Worm (Caenorhabditis elegans) whole organism, L4 larva: ENCODE measurements around the gene tmem-17.
A peak's percentile ranks its signal among the peaks of the same experiment; 100 is the strongest.

Experiments used
- F10B5.3 ChIP-seq: sonication (generic microtip); optimal IDR thresholded peaks from 2 replicates; lab custom pipeline; 2016; ENCODE audit warnings: mild to moderate bottlenecking, missing genetic modification characterization, missing compliant biosample characterization
- F26F4.8 ChIP-seq: fragments of 200-800 bp; sonication (Bioruptor generic); conservative IDR thresholded peaks from 2 replicates; pipeline ENCODE4 v1.3.6; 2022; ENCODE audit warnings: missing genetic modification characterization, missing compliant biosample characterization
- F37D6.2 ChIP-seq: sonication (generic microtip); optimal IDR thresholded peaks from 2 replicates; lab custom pipeline; 2016; ENCODE audit warnings: mild to moderate bottlenecking, missing genetic modification characterization, missing compliant biosample characterization
- F44E2.7 ChIP-seq: fragments of 200-800 bp; sonication (Bioruptor generic); IDR thresholded peaks from 2 replicates; pipeline ENCODE4 v2.1.2; 2022; ENCODE audit warnings: missing genetic modification characterization, missing compliant biosample characterization
- R02D3.7 ChIP-seq: fragments of 150-350 bp; sonication (generic microtip); optimal IDR thresholded peaks from 3 replicates; lab custom pipeline; 2014; ENCODE audit warnings: missing biosample characterization, missing genetic modification characterization
- T26A8.4 ChIP-seq: fragments of 200-800 bp; sonication (Bioruptor generic); IDR thresholded peaks from 2 replicates; pipeline ENCODE4 v1.3.6; 2022; ENCODE audit warnings: missing genetic modification characterization, missing compliant biosample characterization
- Y5F2A.4 ChIP-seq: fragments of 200-800 bp; sonication (Bioruptor generic); optimal IDR thresholded peaks from 2 replicates; lab custom pipeline; 2018; ENCODE audit warnings: mild to moderate bottlenecking, missing genetic modification characterization, missing compliant biosample characterization
- ZK337.2 ChIP-seq: fragments of 200-800 bp; sonication (Bioruptor generic); IDR thresholded peaks from 2 replicates; pipeline ENCODE4 v1.3.6; 2022; ENCODE audit warnings: missing genetic modification reagents, missing genetic modification characterization, missing compliant biosample characterization
- ceh-28 ChIP-seq: fragments of 150-350 bp; optimal IDR thresholded peaks from 2 replicates; lab custom pipeline; 2014; ENCODE audit warnings: missing biosample characterization, missing genetic modification reagents, missing genetic modification characterization
- ceh-32 ChIP-seq: sonication (generic microtip); optimal IDR thresholded peaks from 2 replicates; lab custom pipeline; 2016; ENCODE audit warnings: mild to moderate bottlenecking, missing genetic modification characterization, missing compliant biosample characterization; ENCODE audit not compliant: poor library complexity
- ceh-44 ChIP-seq: fragments of 200-800 bp; sonication (Bioruptor generic); IDR thresholded peaks from 2 replicates; pipeline ENCODE4 v1.3.6; 2022; ENCODE audit warnings: missing genetic modification reagents, missing genetic modification characterization, missing compliant biosample characterization
- ceh-62 ChIP-seq: sonication (generic microtip); optimal IDR thresholded peaks from 2 replicates; lab custom pipeline; 2017; ENCODE audit warnings: missing biosample characterization, missing genetic modification characterization
- ces-1 ChIP-seq: fragments of 150-350 bp; sonication (generic microtip); optimal IDR thresholded peaks from 4 replicates; lab custom pipeline; 2014; ENCODE audit warnings: missing biosample characterization, missing genetic modification reagents, missing genetic modification characterization
- cey-2 ChIP-seq: sonication (generic microtip); optimal IDR thresholded peaks from 3 replicates; lab custom pipeline; 2017; ENCODE audit warnings: missing genetic modification characterization, mild to moderate bottlenecking, missing compliant biosample characterization, antibody characterized with exemption, borderline replicate concordance; ENCODE audit not compliant: insufficient read depth
- ctbp-1 ChIP-seq: fragments of 200-800 bp; sonication (Bioruptor generic); IDR thresholded peaks from 2 replicates; pipeline ENCODE4 v1.3.6; 2022; ENCODE audit warnings: missing genetic modification reagents, missing genetic modification characterization, missing compliant biosample characterization
- daf-16 ChIP-seq, 3 experiments: sonication (generic microtip); optimal IDR thresholded peaks; 2 replicates each; lab custom pipeline; 2016 to 2017; ENCODE audit warnings: missing genetic modification characterization in 3 of 3, missing genetic modification reagents in 3 of 3, mild to moderate bottlenecking in 2 of 3, missing compliant biosample characterization in 2 of 3, missing biosample characterization in 1 of 3, moderate library complexity in 1 of 3
- daf-8 ChIP-seq: fragments of 200-800 bp; sonication (Bioruptor generic); IDR thresholded peaks from 2 replicates; pipeline ENCODE4 v1.3.6; 2022; ENCODE audit warnings: missing genetic modification characterization, missing compliant biosample characterization
- dmd-8 ChIP-seq: fragments of 200-800 bp; sonication (Bioruptor generic); IDR thresholded peaks from 2 replicates; pipeline ENCODE4 v1.3.6; 2022; ENCODE audit warnings: missing genetic modification characterization, missing compliant biosample characterization
- dve-1 ChIP-seq: sonication (generic microtip); optimal IDR thresholded peaks from 2 replicates; lab custom pipeline; 2017; ENCODE audit warnings: antibody characterized with exemption, mild to moderate bottlenecking, missing genetic modification characterization, missing compliant biosample characterization; ENCODE audit not compliant: insufficient read depth
- egl-27 ChIP-seq: sonication (generic microtip); optimal IDR thresholded peaks from 3 replicates; lab custom pipeline; 2017; ENCODE audit warnings: missing biosample characterization, missing genetic modification reagents, missing genetic modification characterization
- fos-1 ChIP-seq: fragments of 150-350 bp; optimal IDR thresholded peaks from 2 replicates; lab custom pipeline; 2014; ENCODE audit warnings: missing biosample characterization, missing genetic modification characterization
- gei-8 ChIP-seq: fragments of 200-800 bp; sonication (Bioruptor generic); optimal IDR thresholded peaks from 2 replicates; lab custom pipeline; 2018; ENCODE audit warnings: mild to moderate bottlenecking, missing genetic modification characterization, missing compliant biosample characterization
- hlh-11 ChIP-seq: fragments of 200-800 bp; sonication (Bioruptor generic); optimal IDR thresholded peaks from 2 replicates; lab custom pipeline; 2018; ENCODE audit warnings: mild to moderate bottlenecking, missing genetic modification characterization, missing compliant biosample characterization
- hmg-1.1 ChIP-seq: fragments of 200-800 bp; sonication (Bioruptor generic); IDR thresholded peaks from 2 replicates; pipeline ENCODE4 v1.3.6; 2022; ENCODE audit warnings: missing genetic modification reagents, missing genetic modification characterization, missing compliant biosample characterization
- jun-1 ChIP-seq: fragments of 150-350 bp; optimal IDR thresholded peaks from 2 replicates; lab custom pipeline; 2014; ENCODE audit warnings: missing biosample characterization, missing genetic modification reagents, missing genetic modification characterization
- lin-13 ChIP-seq: fragments of 150-350 bp; optimal IDR thresholded peaks from 2 replicates; lab custom pipeline; 2014; ENCODE audit warnings: missing biosample characterization, missing genetic modification reagents, missing genetic modification characterization
- lin-15B ChIP-seq: fragments of 150-350 bp; sonication (generic microtip); optimal IDR thresholded peaks from 3 replicates; lab custom pipeline; 2014; ENCODE audit warnings: missing biosample characterization, missing genetic modification characterization
- lin-29 ChIP-seq: fragments of 200-800 bp; sonication (Bioruptor generic); IDR thresholded peaks from 2 replicates; pipeline ENCODE4 v1.3.6; 2022; ENCODE audit warnings: missing genetic modification reagents, missing genetic modification characterization, missing compliant biosample characterization
- lir-3 ChIP-seq: sonication (generic microtip); optimal IDR thresholded peaks from 2 replicates; lab custom pipeline; 2016; ENCODE audit warnings: mild to moderate bottlenecking, missing genetic modification characterization, missing compliant biosample characterization
- lsy-2 ChIP-seq, 2 experiments: fragments of 150-350 bp in 1 of 2; sonication (generic microtip) in 1 of 2; optimal IDR thresholded peaks; 2 replicates each; lab custom pipeline; 2014 to 2017; ENCODE audit warnings: missing biosample characterization in 2 of 2, missing genetic modification characterization in 2 of 2
- mdl-1 ChIP-seq, 2 experiments: fragments of 150-350 bp in 1 of 2; sonication (generic microtip) in 1 of 2; optimal IDR thresholded peaks; 2 replicates each; lab custom pipeline; 2014 to 2017; ENCODE audit warnings: missing biosample characterization in 2 of 2, missing genetic modification characterization in 2 of 2
- mdt-29 ChIP-seq: fragments of 200-800 bp; sonication (Bioruptor generic); IDR thresholded peaks from 2 replicates; pipeline ENCODE4 v1.3.6; 2022; ENCODE audit warnings: missing genetic modification reagents, missing genetic modification characterization, missing compliant biosample characterization
- mes-2 ChIP-seq: sonication (generic microtip); optimal IDR thresholded peaks from 2 replicates; lab custom pipeline; 2016; ENCODE audit warnings: missing genotype, mild to moderate bottlenecking, missing genetic modification characterization, missing compliant biosample characterization; ENCODE audit not compliant: poor library complexity, severe bottlenecking
- nhr-10 ChIP-seq: fragments of 150-350 bp; optimal IDR thresholded peaks from 2 replicates; lab custom pipeline; 2014; ENCODE audit warnings: missing biosample characterization, missing genetic modification characterization
- nhr-11 ChIP-seq: fragments of 150-350 bp; optimal IDR thresholded peaks from 2 replicates; lab custom pipeline; 2014; ENCODE audit warnings: missing biosample characterization, missing genetic modification characterization
- nhr-25 ChIP-seq: sonication (generic microtip); optimal IDR thresholded peaks from 2 replicates; lab custom pipeline; 2017; ENCODE audit warnings: missing genetic modification characterization, mild to moderate bottlenecking, missing compliant biosample characterization, antibody characterized with exemption, moderate library complexity, borderline replicate concordance; ENCODE audit not compliant: insufficient read depth
- nhr-6 ChIP-seq: fragments of 150-350 bp; optimal IDR thresholded peaks from 2 replicates; lab custom pipeline; 2014; ENCODE audit warnings: missing biosample characterization, missing genetic modification characterization
- pha-4 ChIP-seq, 2 experiments: fragments of 150-350 bp in 1 of 2; fragments of 200-800 bp in 1 of 2; sonication (Bioruptor generic) in 1 of 2; IDR thresholded peaks in 1 of 2; optimal IDR thresholded peaks in 1 of 2; 2 replicates each; pipeline versions ENCODE4 v1.3.6 to Lab custom; 2014 to 2022; ENCODE audit warnings: missing genetic modification characterization in 2 of 2, missing genetic modification reagents in 2 of 2, missing biosample characterization in 1 of 2, missing compliant biosample characterization in 1 of 2
- rbr-2 ChIP-seq: sonication (generic microtip); optimal IDR thresholded peaks from 2 replicates; lab custom pipeline; 2016; ENCODE audit warnings: missing genotype, missing genetic modification characterization, missing compliant biosample characterization
- saeg-2 ChIP-seq: fragments of 200-800 bp; sonication (Bioruptor generic); IDR thresholded peaks from 2 replicates; pipeline ENCODE4 v1.3.6; 2022; ENCODE audit warnings: missing genetic modification reagents, missing genetic modification characterization, missing compliant biosample characterization
- skn-1 ChIP-seq: fragments of 150-350 bp; optimal IDR thresholded peaks from 2 replicates; lab custom pipeline; 2014; ENCODE audit warnings: missing biosample characterization, missing genetic modification characterization
- snpc-1.2 ChIP-seq: fragments of 200-800 bp; sonication (Bioruptor generic); IDR thresholded peaks from 2 replicates; pipeline ENCODE4 v1.3.6; 2022; ENCODE audit warnings: missing genetic modification reagents, missing genetic modification characterization, missing compliant biosample characterization
- tra-1 ChIP-seq: fragments of 200-800 bp; sonication (Bioruptor generic); IDR thresholded peaks from 2 replicates; pipeline ENCODE4 v1.3.6; 2022; ENCODE audit warnings: missing genetic modification reagents, missing genetic modification characterization, missing compliant biosample characterization
- unc-39 ChIP-seq: sonication (generic microtip); optimal IDR thresholded peaks from 2 replicates; lab custom pipeline; 2017; ENCODE audit warnings: missing biosample characterization, missing genetic modification characterization
- unc-62 ChIP-seq, 3 experiments: fragments of 150-350 bp in 1 of 3; sonication (generic microtip); optimal IDR thresholded peaks in 2 of 3; peaks in 1 of 3; 1 replicate in 1 of 3; 2 replicates in 2 of 3; lab custom pipeline; 2014 to 2017; ENCODE audit warnings: missing biosample characterization in 3 of 3, missing genetic modification characterization in 3 of 3, missing genetic modification reagents in 3 of 3, missing genotype in 1 of 3
- vab-7 ChIP-seq: fragments of 200-800 bp; sonication (Bioruptor generic); IDR thresholded peaks from 2 replicates; pipeline ENCODE4 v1.3.6; 2022; ENCODE audit warnings: missing genetic modification reagents, missing genetic modification characterization, missing compliant biosample characterization
- zag-1 ChIP-seq: fragments of 150-350 bp; optimal IDR thresholded peaks from 2 replicates; lab custom pipeline; 2014; ENCODE audit warnings: missing biosample characterization, missing genetic modification characterization
- zfp-2 ChIP-seq: sonication (generic microtip); optimal IDR thresholded peaks from 2 replicates; lab custom pipeline; 2016; ENCODE audit warnings: mild to moderate bottlenecking, missing genetic modification characterization, missing compliant biosample characterization
- zfp-3 ChIP-seq: fragments of 200-800 bp; sonication (Bioruptor generic); conservative IDR thresholded peaks from 2 replicates; pipeline ENCODE4 v1.3.6; 2022; ENCODE audit warnings: missing genetic modification reagents, missing genetic modification characterization, missing compliant biosample characterization

The tmem-17 gene

ce11 chrIII:7120477-7120876 lies 50.4 kb downstream of the tmem-17 start:
- TF ChIP-seq lsy-2 (tag; optimal IDR thresholded peaks at IDR 0.05; lab: Kevin White, UChicago) (peak in 1 of 2 experiments; percentile 66), zfp-2 (tag; lab: Kevin White, UChicago) (no peak), nhr-11 (tag; lab: Kevin White, UChicago) (no peak), ceh-32 (tag; lab: Kevin White, UChicago) (no peak), lin-13 (no peak), vab-7 (GFP tag; lab: Robert Waterston, UW) (no peak), mdt-29 (GFP tag; lab: Robert Waterston, UW) (no peak), unc-39 (no peak), pha-4 (GFP tag; IDR thresholded peaks at IDR 0.05; lab: Robert Waterston, UW) (no peak), pha-4 (tag; optimal IDR thresholded peaks at IDR 0.05; lab: Kevin White, UChicago) (no peak), fos-1 (tag; lab: Kevin White, UChicago) (no peak), Y5F2A.4 (no peak), dve-1 (tag; lab: Kevin White, UChicago) (peak; percentile 64), mes-2 (tag; lab: Kevin White, UChicago) (peak; percentile 45), daf-16 (GFP tag; optimal IDR thresholded peaks at IDR 0.05; lab: Kevin White, UChicago) (no peak), daf-16 (tag; optimal IDR thresholded peaks at IDR 0.05; lab: Kevin White, UChicago) (peak; percentile 61), lin-15B (tag; lab: Kevin White, UChicago) (no peak), ceh-62 (tag; lab: Kevin White, UChicago) (no peak), nhr-10 (tag; lab: Kevin White, UChicago) (peak; percentile 33), ceh-44 (no peak), zag-1 (tag; lab: Kevin White, UChicago) (no peak), zfp-3 (GFP tag; lab: Robert Waterston, UW) (no peak), hmg-1.1 (GFP tag; lab: Robert Waterston, UW) (no peak), nhr-25 (no peak), dmd-8 (GFP tag; lab: Robert Waterston, UW) (no peak), jun-1 (no peak), F44E2.7 (no peak), gei-8 (GFP tag; lab: Kevin White, UChicago) (no peak), lin-29 (GFP tag; lab: Robert Waterston, UW) (no peak), mdl-1 (tag; optimal IDR thresholded peaks at IDR 0.05; lab: Kevin White, UChicago) (no peak), snpc-1.2 (GFP tag; lab: Robert Waterston, UW) (no peak), saeg-2 (GFP tag; lab: Robert Waterston, UW) (no peak), skn-1 (tag; lab: Kevin White, UChicago) (no peak), ZK337.2 (no peak), F37D6.2 (tag; lab: Kevin White, UChicago) (no peak), unc-62 (GFP tag; optimal IDR thresholded peaks at IDR 0.05 in 1 of 2; lab: Kevin White, UChicago) (no peak), unc-62 (tag; optimal IDR thresholded peaks at IDR 0.05; lab: Kevin White, UChicago) (no peak), ces-1 (GFP tag; lab: Kevin White, UChicago) (no peak), ctbp-1 (GFP tag; lab: Robert Waterston, UW) (no peak), ceh-28 (no peak), hlh-11 (tag; lab: Kevin White, UChicago) (peak; percentile 27), rbr-2 (no peak), F26F4.8 (GFP tag; lab: Robert Waterston, UW) (no peak), nhr-6 (tag; lab: Kevin White, UChicago) (no peak), tra-1 (GFP tag; lab: Robert Waterston, UW) (no peak), F10B5.3 (tag; lab: Kevin White, UChicago) (no peak), egl-27 (tag; lab: Kevin White, UChicago) (no peak), lir-3 (tag; lab: Kevin White, UChicago) (no peak), T26A8.4 (GFP tag; lab: Robert Waterston, UW) (no peak), cey-2 (tag; lab: Kevin White, UChicago) (no peak), R02D3.7 (tag; lab: Kevin White, UChicago) (no peak), daf-8 (GFP tag; lab: Robert Waterston, UW) (no peak)
